Worm (Caenorhabditis elegans): ENCODE data around the gene F42A10.7.

DNA sequence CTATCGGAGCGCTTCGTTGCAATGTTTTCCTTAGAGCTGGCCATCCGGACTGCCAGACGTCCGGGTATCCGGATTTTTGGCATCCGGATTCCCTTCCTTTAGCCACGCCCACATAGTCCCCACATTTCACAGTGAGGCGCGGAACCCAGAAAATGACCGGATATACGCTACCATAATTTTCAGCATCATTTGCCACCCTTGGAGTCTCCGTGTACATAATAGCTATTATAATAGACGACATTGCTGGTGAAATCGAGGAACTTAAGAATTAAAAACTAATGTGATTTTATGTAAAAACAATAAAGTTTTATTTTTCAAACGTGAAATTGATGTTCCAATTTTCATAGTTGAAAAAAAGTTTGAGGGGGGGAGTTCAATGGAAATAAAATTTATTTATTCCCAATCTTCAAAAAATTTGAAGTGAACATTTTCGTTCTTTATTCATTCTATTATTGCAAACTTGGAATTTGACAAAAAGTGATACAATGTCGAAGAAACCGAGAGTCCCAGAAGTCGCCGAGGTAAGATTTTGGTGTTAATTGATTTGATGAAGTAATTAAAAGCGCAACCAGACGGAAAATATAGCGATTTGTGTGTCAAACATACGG is 31.8 kb upstream of the F42A10.7 start:
- TF ChIP-seq T22C8.4 (GFP tag; IDR thresholded peaks at IDR 0.05) (no peak), flt-1 (GFP tag; IDR thresholded peaks at IDR 0.05) (no peak), ztf-29 (GFP tag; IDR thresholded peaks at IDR 0.05) (no peak), tab-1 (GFP tag; IDR thresholded peaks at IDR 0.05) (no peak), ztf-23 (GFP tag; IDR thresholded peaks at IDR 0.05) (no peak), klf-2 (GFP tag; conservative IDR thresholded peaks at IDR 0.05) (no peak), ref-1 (GFP tag; conservative IDR thresholded peaks at IDR 0.05) (no peak), med-1 (GFP tag; optimal IDR thresholded peaks at IDR 0.05; ENCODE audit: insufficient read depth) (no peak)
